Worm (Caenorhabditis elegans) whole organism, L1 larva: ENCODE results near the gene xpo-1.

Experiments used
- ceh-88 ChIP-seq: fragments of 200-800 bp; sonication (Bioruptor generic); IDR thresholded peaks from 2 replicates; pipeline ENCODE4 v1.3.6; 2022; ENCODE audit warnings: missing genetic modification characterization, missing compliant biosample characterization
- lin-35 ChIP-seq, 2 experiments: fragments of 150-350 bp; optimal IDR thresholded peaks; 2 replicates each; lab custom pipeline; 2014; ENCODE audit warnings: missing biosample characterization in 2 of 2, missing genetic modification characterization in 2 of 2, missing genetic modification reagents in 2 of 2

- TF ChIP-seq lin-35 (GFP tag; optimal IDR thresholded peaks at IDR 0.05; lab: Kevin White, UChicago) (no peak), ceh-88 (no peak)
Observed at ce11 chrV:7785117-7785516, 19.7 kb upstream of the xpo-1 start, which contains the start of gene C26F1.1.
